Fruit fly (Drosophila melanogaster) whole organism, prepupa: ENCODE results near the gene Dap160.

Experiments
- Blimp-1 ChIP-seq: fragments of 200-800 bp; sonication (Bioruptor generic); optimal IDR thresholded peaks from 3 replicates; lab custom pipeline; 2017; ENCODE audit warnings: missing biosample characterization, missing genetic modification characterization, mild to moderate bottlenecking, moderate library complexity, missing genetic modification reagents
- CG10631 ChIP-seq: fragments of 200-800 bp; sonication (Bioruptor generic); optimal IDR thresholded peaks from 2 replicates; lab custom pipeline; 2016; ENCODE audit warnings: missing biosample characterization, missing genetic modification characterization
- CG10669 ChIP-seq: fragments of 200-800 bp; sonication (Bioruptor generic); optimal IDR thresholded peaks from 3 replicates; lab custom pipeline; 2018; ENCODE audit warnings: missing biosample characterization, mild to moderate bottlenecking, missing genetic modification characterization, moderate library complexity
- CG11294 ChIP-seq: fragments of 200-800 bp; sonication (Bioruptor generic); IDR thresholded peaks from 2 replicates; pipeline ENCODE4 v1.3.6; 2022; ENCODE audit warnings: missing biosample characterization, missing genetic modification characterization
- CG11902 ChIP-seq: fragments of 200-800 bp; sonication (Bioruptor generic); optimal IDR thresholded peaks from 3 replicates; lab custom pipeline; 2016; ENCODE audit warnings: missing biosample characterization, missing genetic modification characterization
- CG15336 ChIP-seq: fragments of 200-800 bp; sonication (Bioruptor generic); IDR thresholded peaks from 2 replicates; pipeline ENCODE4 v1.3.6; 2022; ENCODE audit warnings: missing biosample characterization, missing genetic modification characterization
- CG1621 ChIP-seq: fragments of 200-800 bp; sonication (Bioruptor generic); optimal IDR thresholded peaks from 3 replicates; lab custom pipeline; 2018; ENCODE audit warnings: missing biosample characterization, mild to moderate bottlenecking, missing genetic modification characterization
- CG16779 ChIP-seq: fragments of 200-800 bp; sonication (Bioruptor generic); optimal IDR thresholded peaks from 3 replicates; lab custom pipeline; 2017; ENCODE audit warnings: missing biosample characterization, mild to moderate bottlenecking, missing genetic modification characterization
- CG3032 ChIP-seq: fragments of 200-800 bp; optimal IDR thresholded peaks from 2 replicates; lab custom pipeline; 2019; ENCODE audit warnings: missing biosample characterization, mild to moderate bottlenecking, missing genetic modification characterization, moderate library complexity
- CG31627 ChIP-seq: fragments of 200-800 bp; sonication (Bioruptor generic); optimal IDR thresholded peaks from 3 replicates; lab custom pipeline; 2016; ENCODE audit warnings: missing biosample characterization, missing genetic modification characterization
- CG32006 ChIP-seq: fragments of 200-800 bp; sonication (Bioruptor generic); optimal IDR thresholded peaks from 3 replicates; lab custom pipeline; 2017; ENCODE audit warnings: missing biosample characterization, mild to moderate bottlenecking, missing genetic modification characterization
- CG34406 ChIP-seq: fragments of 200-800 bp; sonication (Bioruptor generic); optimal IDR thresholded peaks from 3 replicates; lab custom pipeline; 2016; ENCODE audit warnings: missing biosample characterization, missing genetic modification characterization
- CG4318 ChIP-seq: fragments of 200-800 bp; sonication (Bioruptor generic); optimal IDR thresholded peaks from 3 replicates; lab custom pipeline; 2017; ENCODE audit warnings: missing biosample characterization, mild to moderate bottlenecking, missing genetic modification characterization
- CG6163 ChIP-seq: fragments of 200-800 bp; sonication (Bioruptor generic); IDR thresholded peaks from 3 replicates; pipeline ENCODE4 v1.3.6; 2022; ENCODE audit warnings: missing biosample characterization, missing genetic modification characterization
- CG6276 ChIP-seq: fragments of 200-800 bp; sonication (Bioruptor generic); optimal IDR thresholded peaks from 2 replicates; lab custom pipeline; 2017; ENCODE audit warnings: missing biosample characterization, mild to moderate bottlenecking, missing genetic modification characterization
- CG6854 ChIP-seq: fragments of 200-800 bp; sonication (Bioruptor generic); optimal IDR thresholded peaks from 2 replicates; lab custom pipeline; 2017; ENCODE audit warnings: missing biosample characterization, mild to moderate bottlenecking, missing genetic modification characterization
- CG7368 ChIP-seq: fragments of 200-800 bp; sonication (Bioruptor generic); optimal IDR thresholded peaks from 3 replicates; lab custom pipeline; 2016; ENCODE audit warnings: missing biosample characterization, missing genetic modification characterization
- CG8319 ChIP-seq: fragments of 200-800 bp; sonication (Bioruptor generic); optimal IDR thresholded peaks from 3 replicates; lab custom pipeline; 2016; ENCODE audit warnings: missing biosample characterization, missing genetic modification characterization
- CG8632 ChIP-seq: fragments of 200-800 bp; sonication (Bioruptor generic); optimal IDR thresholded peaks from 3 replicates; lab custom pipeline; 2016; ENCODE audit warnings: missing biosample characterization, missing genetic modification characterization
- CG9139 ChIP-seq: fragments of 200-800 bp; sonication (Bioruptor generic); optimal IDR thresholded peaks from 3 replicates; lab custom pipeline; 2017; ENCODE audit warnings: missing biosample characterization, mild to moderate bottlenecking, missing genetic modification characterization
- Eip78C ChIP-seq: fragments of 200-800 bp; sonication (Bioruptor generic); peaks from one replicate; lab custom pipeline; 2016; ENCODE audit warnings: missing biosample characterization, missing genetic modification characterization
- Ets21C ChIP-seq: fragments of 200-800 bp; sonication (Bioruptor generic); optimal IDR thresholded peaks from 3 replicates; lab custom pipeline; 2016; ENCODE audit warnings: missing biosample characterization, missing genetic modification characterization
- Ets96B ChIP-seq: fragments of 200-800 bp; optimal IDR thresholded peaks from 2 replicates; lab custom pipeline; 2019; ENCODE audit warnings: missing biosample characterization, mild to moderate bottlenecking, missing genetic modification characterization, moderate library complexity
- Hr38 ChIP-seq: sonication (Bioruptor generic); optimal IDR thresholded peaks from 2 replicates; lab custom pipeline; 2016; ENCODE audit warnings: missing biosample characterization, missing genetic modification characterization
- Hr39 ChIP-seq: fragments of 200-800 bp; sonication (Bioruptor generic); optimal IDR thresholded peaks from 2 replicates; lab custom pipeline; 2016; ENCODE audit warnings: missing biosample characterization, missing genetic modification characterization
- Smox ChIP-seq: fragments of 200-800 bp; sonication (Bioruptor generic); optimal IDR thresholded peaks from 3 replicates; lab custom pipeline; 2016; ENCODE audit warnings: missing biosample characterization, missing genetic modification characterization
- Sox102F ChIP-seq: fragments of 200-800 bp; sonication (Bioruptor generic); optimal IDR thresholded peaks from 2 replicates; lab custom pipeline; 2016; ENCODE audit warnings: missing biosample characterization, mild to moderate bottlenecking, missing genetic modification characterization
- achi ChIP-seq: fragments of 200-800 bp; sonication (Bioruptor generic); optimal IDR thresholded peaks from 3 replicates; lab custom pipeline; 2016; ENCODE audit warnings: missing biosample characterization, missing genetic modification characterization
- acj6 ChIP-seq: fragments of 200-800 bp; sonication (Bioruptor generic); optimal IDR thresholded peaks from 3 replicates; lab custom pipeline; 2016; ENCODE audit warnings: missing biosample characterization, missing genetic modification characterization
- cyc ChIP-seq: fragments of 200-800 bp; sonication (Bioruptor generic); optimal IDR thresholded peaks from 3 replicates; lab custom pipeline; 2016; ENCODE audit warnings: missing biosample characterization, missing genetic modification characterization
- dac ChIP-seq: fragments of 200-800 bp; sonication (Bioruptor generic); optimal IDR thresholded peaks from 2 replicates; lab custom pipeline; 2017; ENCODE audit warnings: missing biosample characterization, mild to moderate bottlenecking, missing genetic modification characterization
- dsx ChIP-seq: fragments of 200-800 bp; optimal IDR thresholded peaks from 3 replicates; lab custom pipeline; 2019; ENCODE audit warnings: missing biosample characterization, mild to moderate bottlenecking, missing genetic modification characterization, moderate library complexity; ENCODE audit not compliant: poor library complexity, severe bottlenecking
- eg ChIP-seq: fragments of 200-800 bp; sonication (Bioruptor generic); IDR thresholded peaks from 3 replicates; pipeline ENCODE4 v1.3.6; 2022; ENCODE audit warnings: missing biosample characterization, missing genetic modification characterization
- esn ChIP-seq: fragments of 200-800 bp; sonication (Bioruptor generic); optimal IDR thresholded peaks from 2 replicates; lab custom pipeline; 2016; ENCODE audit warnings: missing biosample characterization, mild to moderate bottlenecking, missing genetic modification characterization, moderate library complexity
- fd59A ChIP-seq: fragments of 200-800 bp; sonication (Bioruptor generic); optimal IDR thresholded peaks from 2 replicates; lab custom pipeline; 2017; ENCODE audit warnings: missing biosample characterization, mild to moderate bottlenecking, missing genetic modification characterization, missing genetic modification reagents
- fd85E ChIP-seq: fragments of 200-800 bp; sonication (Bioruptor generic); optimal IDR thresholded peaks from 3 replicates; lab custom pipeline; 2016; ENCODE audit warnings: missing biosample characterization, missing genetic modification characterization
- lz ChIP-seq: fragments of 200-800 bp; sonication (Bioruptor generic); optimal IDR thresholded peaks from 3 replicates; lab custom pipeline; 2016; ENCODE audit warnings: missing biosample characterization, missing genetic modification characterization
- net ChIP-seq: fragments of 200-800 bp; sonication (Bioruptor generic); optimal IDR thresholded peaks from 3 replicates; lab custom pipeline; 2016; ENCODE audit warnings: missing biosample characterization, missing genetic modification characterization
- pdm3 ChIP-seq: fragments of 200-800 bp; sonication (Bioruptor generic); optimal IDR thresholded peaks from 3 replicates; lab custom pipeline; 2016; ENCODE audit warnings: missing biosample characterization, missing genetic modification characterization
- spab ChIP-seq: fragments of 200-800 bp; sonication (Bioruptor generic); optimal IDR thresholded peaks from 2 replicates; lab custom pipeline; 2017; ENCODE audit warnings: missing biosample characterization, mild to moderate bottlenecking, missing genetic modification characterization, missing genetic modification reagents
- ss ChIP-seq, 2 experiments: fragments of 200-800 bp; sonication (Bioruptor generic); optimal IDR thresholded peaks; 2 replicates in 1 of 2; 3 replicates in 1 of 2; lab custom pipeline; 2017 to 2018; ENCODE audit warnings: mild to moderate bottlenecking in 2 of 2, missing biosample characterization in 2 of 2, missing genetic modification characterization in 2 of 2, moderate library complexity in 1 of 2
- svp ChIP-seq: fragments of 200-800 bp; sonication (Bioruptor generic); peaks from one replicate; lab custom pipeline; 2016; ENCODE audit warnings: missing biosample characterization, missing genetic modification characterization
- topi ChIP-seq: fragments of 200-800 bp; sonication (Bioruptor generic); optimal IDR thresholded peaks from 3 replicates; lab custom pipeline; 2016; ENCODE audit warnings: missing biosample characterization, missing genetic modification characterization

The Dap160 gene

DNA sequence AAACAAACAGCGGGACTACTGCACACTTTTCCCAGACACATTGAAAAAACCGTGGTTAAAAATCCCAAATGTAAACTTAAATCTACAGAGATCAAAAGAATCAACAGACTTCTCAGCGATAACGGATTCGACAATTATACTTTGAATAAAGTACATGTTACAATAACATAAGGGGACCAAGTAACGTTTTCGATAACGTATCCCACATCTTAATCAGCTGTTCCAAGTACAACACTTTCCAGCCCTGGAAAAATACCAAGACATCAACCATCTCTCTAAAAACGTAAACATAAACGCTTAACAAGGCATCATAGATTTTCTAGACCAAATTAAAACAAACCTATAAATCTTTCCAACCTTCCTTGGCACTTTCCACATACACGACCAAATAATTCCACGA lies 11.7 kb upstream of the Dap160 start:
- TF ChIP-seq Ets96B: no peak
- TF ChIP-seq esn (GFP tag; lab: Kevin White, UChicago): no peak
- TF ChIP-seq CG10669 (GFP tag; lab: Kevin White, UChicago): no peak
- no peak for TF ChIP-seq CG15336 (GFP tag; lab: Robert Waterston, UW)
- no peak for TF ChIP-seq topi (GFP tag; lab: Kevin White, UChicago)
- TF ChIP-seq cyc: no peak
- TF ChIP-seq CG3032 (tag; lab: Kevin White, UChicago): no peak
- TF ChIP-seq Hr38 (GFP tag; lab: Kevin White, UChicago): no peak
- no peak for TF ChIP-seq CG8632 (GFP tag; lab: Kevin White, UChicago)
- TF ChIP-seq acj6 (GFP tag; lab: Kevin White, UChicago): no peak
- TF ChIP-seq CG11902: no peak
- no peak for TF ChIP-seq Sox102F
- TF ChIP-seq CG6854 (GFP tag; lab: Kevin White, UChicago): no peak
- no peak for TF ChIP-seq Smox (GFP tag; lab: Kevin White, UChicago)
- TF ChIP-seq CG1621: no peak

DNA sequence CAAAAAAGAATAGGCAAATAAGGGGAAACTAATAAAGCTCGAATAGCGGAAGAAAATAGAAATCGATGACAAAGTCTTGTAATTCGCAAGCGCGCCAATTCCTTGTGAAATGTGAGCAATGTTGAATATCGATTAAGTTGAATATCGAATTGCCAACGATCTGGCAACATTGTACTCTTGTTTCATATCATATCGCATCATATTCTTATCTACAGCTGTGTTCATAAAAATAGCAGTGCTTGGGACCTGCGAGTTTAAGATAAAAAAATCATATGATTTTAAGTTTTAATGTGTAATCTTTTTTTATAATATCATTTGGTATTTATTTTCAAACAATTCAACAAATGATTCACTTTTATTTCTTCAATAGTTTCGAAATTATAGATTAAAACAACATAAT lies 6.9 kb upstream of the Dap160 start:
- TF ChIP-seq CG15336 (GFP tag; lab: Robert Waterston, UW): peak; percentile 71
- peak; percentile 71; the same call in 2 of the 3 replicates for TF ChIP-seq CG6163 (GFP tag; lab: Robert Waterston, UW)
- TF ChIP-seq CG3032 (tag; lab: Kevin White, UChicago): peak; percentile 35
- no peak for TF ChIP-seq CG6854 (GFP tag; lab: Kevin White, UChicago)
- no peak for TF ChIP-seq Ets21C (GFP tag; lab: Kevin White, UChicago)
- TF ChIP-seq lz (GFP tag; lab: Kevin White, UChicago): peak; percentile 35
- TF ChIP-seq ss (GFP tag; optimal IDR thresholded peaks at IDR 0.05; lab: Kevin White, UChicago): no peak
- peak; percentile 33 for TF ChIP-seq topi (GFP tag; lab: Kevin White, UChicago)
- peak; percentile 53 for TF ChIP-seq Ets96B
- peak; percentile 43 for TF ChIP-seq esn (GFP tag; lab: Kevin White, UChicago)
- peak; percentile 40 for TF ChIP-seq CG10631 (GFP tag; lab: Kevin White, UChicago)
- TF ChIP-seq cyc: peak; percentile 16
- peak; percentile 27 for TF ChIP-seq CG31627
- peak; percentile 20 for TF ChIP-seq acj6 (GFP tag; lab: Kevin White, UChicago)
- no peak for TF ChIP-seq net (GFP tag; lab: Kevin White, UChicago)

dm6 chr2L:21148242-21148641 lies 6.1 kb upstream of the Dap160 start, which contains the start of gene del:
Gene del, minus strand, starts transcription at chr2L:21148546.
- no peak for TF ChIP-seq lz (GFP tag; lab: Kevin White, UChicago)
- no peak for TF ChIP-seq CG8319 (GFP tag; lab: Kevin White, UChicago)
- TF ChIP-seq spab (GFP tag; lab: Kevin White, UChicago): no peak
- no peak for TF ChIP-seq CG34406 (GFP tag; lab: Kevin White, UChicago)
- no peak for TF ChIP-seq CG32006 (GFP tag; lab: Kevin White, UChicago)
- TF ChIP-seq dsx (GFP tag; lab: Kevin White, UChicago): no peak
- TF ChIP-seq dac (GFP tag; lab: Kevin White, UChicago): no peak
- no peak for TF ChIP-seq svp
- TF ChIP-seq CG4318: no peak
- no peak for TF ChIP-seq CG9139 (GFP tag; lab: Kevin White, UChicago)

DNA sequence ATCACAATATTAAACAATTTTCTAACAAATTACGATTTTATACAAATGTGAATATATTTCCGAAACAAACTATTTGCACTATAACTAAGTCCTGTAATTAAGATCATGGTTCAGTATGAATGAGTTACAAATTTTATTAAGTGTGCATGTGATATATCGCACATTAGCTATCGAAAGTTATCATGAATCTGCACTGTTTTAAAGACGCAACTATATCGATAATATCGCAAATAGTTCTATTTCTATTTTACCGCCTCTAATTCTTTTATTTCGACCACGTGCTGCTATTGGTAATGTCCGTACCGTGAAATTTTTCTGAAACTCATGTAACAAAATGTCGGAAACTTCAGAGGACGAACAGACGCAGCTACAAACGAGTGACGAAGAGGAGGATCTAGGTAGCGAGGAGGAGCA lies 832 bp upstream of the Dap160 start, which contains the start of gene pths:
Gene pths, plus strand, starts transcription at position 258 of the 414 bp plus-strand sequence.
- peak; percentile 42 for TF ChIP-seq CG3032 (tag; lab: Kevin White, UChicago)
- TF ChIP-seq CG10631 (GFP tag; lab: Kevin White, UChicago): no peak
- TF ChIP-seq CG4318: no peak
- TF ChIP-seq topi (GFP tag; lab: Kevin White, UChicago): no peak
- peak; percentile 62 for TF ChIP-seq Eip78C
- TF ChIP-seq CG8319 (GFP tag; lab: Kevin White, UChicago): no peak
- peak; percentile 59 for TF ChIP-seq CG31627
- no peak for TF ChIP-seq svp
- peak; percentile 64 for TF ChIP-seq Hr39 (GFP tag; lab: Kevin White, UChicago)
- no peak for TF ChIP-seq pdm3 (GFP tag; lab: Kevin White, UChicago)
- no peak for TF ChIP-seq dac (GFP tag; lab: Kevin White, UChicago)
- no peak for TF ChIP-seq CG7368 (GFP tag; lab: Kevin White, UChicago)
- TF ChIP-seq Ets21C (GFP tag; lab: Kevin White, UChicago): peak; percentile 29
- no peak for TF ChIP-seq achi (GFP tag; lab: Kevin White, UChicago)
- TF ChIP-seq CG16779 (tag; lab: Kevin White, UChicago): no peak
- no peak for TF ChIP-seq CG6163 (GFP tag; lab: Robert Waterston, UW)
- no peak for TF ChIP-seq eg
- TF ChIP-seq CG10669 (GFP tag; lab: Kevin White, UChicago): no peak
- no peak for TF ChIP-seq CG6276 (GFP tag; lab: Kevin White, UChicago)
- TF ChIP-seq dsx (GFP tag; lab: Kevin White, UChicago): no peak
- TF ChIP-seq CG11294: no peak
- TF ChIP-seq net (GFP tag; lab: Kevin White, UChicago): no peak
- TF ChIP-seq fd59A (GFP tag; lab: Kevin White, UChicago): no peak
- no peak for TF ChIP-seq fd85E (GFP tag; lab: Kevin White, UChicago)
- TF ChIP-seq Ets96B: no peak
- TF ChIP-seq Blimp-1 (GFP tag; lab: Kevin White, UChicago): no peak
- TF ChIP-seq CG11902: peak; percentile 32
